Fruit fly (Drosophila melanogaster) whole organism, larva: ENCODE data around the gene Efa6.

ENCODE experiments used
- noc ChIP-seq: fragments of 200-800 bp; sonication (Bioruptor generic); optimal IDR thresholded peaks from 3 replicates; lab custom pipeline; 2019; ENCODE audit warnings: missing biosample characterization, mild to moderate bottlenecking, missing genetic modification characterization, moderate library complexity

Gene Efa6

dm6 chr3R:22598759-22599158 is 11.2 kb downstream of the Efa6 start:
- no peak for TF ChIP-seq noc (tag; lab: Kevin White, UChicago)

dm6 chr3R:22602783-22603182 is 15.2 kb downstream of the Efa6 start:
- TF ChIP-seq noc (tag; lab: Kevin White, UChicago) = no peak

dm6 chr3R:22609185-22609584 is 21.6 kb downstream of the Efa6 start, which contains the start of gene CG13843:
TSS of gene CG13843 (plus strand) at chr3R:22609485.
- TF ChIP-seq noc (tag; lab: Kevin White, UChicago) = no peak

- TF ChIP-seq noc (tag; lab: Kevin White, UChicago) = no peak
Observed at dm6 chr3R:22613448-22613847, 25.9 kb downstream of the Efa6 start, which contains the start of the genes CG31156 and mRRF2. TSS of gene CG31156 (minus strand) at chr3R:22613656. TSS of gene mRRF2 (plus strand) at chr3R:22613686.

- TF ChIP-seq noc (tag; lab: Kevin White, UChicago) = no peak
Observed at dm6 chr3R:22616211-22616610, 28.7 kb downstream of the Efa6 start, which contains the start of gene CG31161. TSS of gene CG31161 (plus strand) at chr3R:22616511.

dm6 chr3R:22618280-22618679 is 30.7 kb downstream of the Efa6 start, which contains the start of gene mRpL45:
TSS of gene mRpL45 (plus strand) at chr3R:22618492.
- TF ChIP-seq noc (tag; lab: Kevin White, UChicago) = no peak

- no peak for TF ChIP-seq noc (tag; lab: Kevin White, UChicago)
Observed at dm6 chr3R:22624737-22625136, 37.2 kb downstream of the Efa6 start.

dm6 chr3R:22625514-22626333 is 38.2 kb downstream of the Efa6 start:
- peak; percentile 74 for TF ChIP-seq noc (tag; lab: Kevin White, UChicago)

dm6 chr3R:22626334-22626688 is 38.8 kb downstream of the Efa6 start:
- no peak for TF ChIP-seq noc (tag; lab: Kevin White, UChicago)

dm6 chr3R:22626842-22627392 is 39.4 kb downstream of the Efa6 start:
- TF ChIP-seq noc (tag; lab: Kevin White, UChicago) = peak; percentile 63

- no peak for TF ChIP-seq noc (tag; lab: Kevin White, UChicago)
Observed at dm6 chr3R:22627936-22628513, 40.5 kb downstream of the Efa6 start.

- no peak for TF ChIP-seq noc (tag; lab: Kevin White, UChicago)
Observed at dm6 chr3R:22629174-22629573, 41.6 kb downstream of the Efa6 start.

- TF ChIP-seq noc (tag; lab: Kevin White, UChicago) = no peak
Observed at dm6 chr3R:22631156-22631555, 43.6 kb downstream of the Efa6 start.

dm6 chr3R:22632181-22632580 is 44.6 kb downstream of the Efa6 start:
- no peak for TF ChIP-seq noc (tag; lab: Kevin White, UChicago)

- no peak for TF ChIP-seq noc (tag; lab: Kevin White, UChicago)
Observed at dm6 chr3R:22632980-22633379, 45.4 kb downstream of the Efa6 start.
